Worm (Caenorhabditis elegans) whole organism, L1 larva: ENCODE data around the gene col-39.
A peak's percentile ranks its signal among the peaks of the same experiment; 100 is the strongest.

Source experiments
- ama-1 ChIP-seq: fragments of 150-350 bp; optimal IDR thresholded peaks from 2 replicates; lab custom pipeline; 2014
- ceh-63 ChIP-seq: fragments of 200-800 bp; sonication (Bioruptor generic); optimal IDR thresholded peaks from 2 replicates; lab custom pipeline; 2018; ENCODE audit warnings: mild to moderate bottlenecking, missing genetic modification characterization, missing compliant biosample characterization
- ces-1 ChIP-seq: fragments of 150-350 bp; optimal IDR thresholded peaks from 2 replicates; lab custom pipeline; 2014; ENCODE audit warnings: missing biosample characterization, missing genetic modification reagents, missing genetic modification characterization
- efl-1 ChIP-seq, 4 experiments: fragments of 150-350 bp; optimal IDR thresholded peaks in 3 of 4; peaks in 1 of 4; 1 replicate in 1 of 4; 2 replicates in 3 of 4; lab custom pipeline; 2014; ENCODE audit warnings: missing biosample characterization in 2 of 4, missing genetic modification characterization in 2 of 4, missing genetic modification reagents in 2 of 4
- elt-3 ChIP-seq, 6 experiments: fragments of 150-350 bp in 1 of 6; sonication (generic microtip); optimal IDR thresholded peaks; 2 replicates each; lab custom pipeline; 2017 to 2018; ENCODE audit warnings: missing biosample characterization in 6 of 6, missing genetic modification characterization in 6 of 6, inconsistent platforms in 1 of 6
- fkh-8 ChIP-seq: sonication (generic microtip); optimal IDR thresholded peaks from 2 replicates; lab custom pipeline; 2016; ENCODE audit warnings: mild to moderate bottlenecking, missing genetic modification characterization, missing compliant biosample characterization
- hlh-4 ChIP-seq: sonication (generic microtip); optimal IDR thresholded peaks from 2 replicates; lab custom pipeline; 2016; ENCODE audit warnings: mild to moderate bottlenecking, missing genetic modification characterization, missing compliant biosample characterization
- lin-14 ChIP-seq: fragments of 200-800 bp; sonication (Bioruptor generic); optimal IDR thresholded peaks from 2 replicates; lab custom pipeline; 2018; ENCODE audit warnings: mild to moderate bottlenecking, missing genetic modification characterization, moderate library complexity, missing compliant biosample characterization
- lin-35 ChIP-seq, 2 experiments: fragments of 150-350 bp; optimal IDR thresholded peaks; 2 replicates each; lab custom pipeline; 2014; ENCODE audit warnings: missing biosample characterization in 2 of 2, missing genetic modification characterization in 2 of 2, missing genetic modification reagents in 2 of 2
- pqm-1 ChIP-seq: sonication (generic microtip); optimal IDR thresholded peaks from 3 replicates; lab custom pipeline; 2017; ENCODE audit warnings: missing biosample characterization, missing genetic modification characterization
- tlp-1 ChIP-seq: fragments of 150-350 bp; optimal IDR thresholded peaks from 2 replicates; lab custom pipeline; 2014; ENCODE audit warnings: missing biosample characterization, missing genetic modification characterization

- TF ChIP-seq efl-1 (optimal IDR thresholded peaks at IDR 0.05; lab: Kevin White, UChicago) (no peak), efl-1 (GFP tag; optimal IDR thresholded peaks at IDR 0.05 in 1 of 2; lab: Kevin White, UChicago) (peak in 1 of 2 experiments; percentile 51), elt-3 (tag; optimal IDR thresholded peaks at IDR 0.05; lab: Kevin White, UChicago) (no peak), pqm-1 (no peak), hlh-4 (tag; lab: Kevin White, UChicago) (no peak), ama-1 (lab: Kevin White, UChicago) (no peak), lin-35 (GFP tag; optimal IDR thresholded peaks at IDR 0.05; lab: Kevin White, UChicago) (no peak), tlp-1 (no peak), ces-1 (GFP tag; lab: Kevin White, UChicago) (no peak), ceh-63 (GFP tag; lab: Kevin White, UChicago) (no peak), lin-14 (no peak), fkh-8 (tag; lab: Kevin White, UChicago) (no peak)
These were observed 45.1 kb upstream of the col-39 start for ce11 chrII:10659585-10659984.
